Worm (Caenorhabditis elegans) whole organism, L1 larva: Measurements from ENCODE around the gene ZK1307.1.

ENCODE experiments used
- ama-1 ChIP-seq: fragments of 150-350 bp; optimal IDR thresholded peaks from 2 replicates; lab custom pipeline; 2014
- lin-14 ChIP-seq: fragments of 200-800 bp; sonication (Bioruptor generic); optimal IDR thresholded peaks from 2 replicates; lab custom pipeline; 2018; ENCODE audit warnings: mild to moderate bottlenecking, missing genetic modification characterization, moderate library complexity, missing compliant biosample characterization
- nhr-76 ChIP-seq: sonication (generic microtip); optimal IDR thresholded peaks from 2 replicates; lab custom pipeline; 2017; ENCODE audit warnings: missing biosample characterization, missing genetic modification characterization
- snpc-4 ChIP-seq: fragments of 150-350 bp; optimal IDR thresholded peaks from 2 replicates; lab custom pipeline; 2014; ENCODE audit warnings: missing biosample characterization, missing genetic modification characterization

ce11 chrII:9636300-9636699, 19.1 kb downstream of the ZK1307.1 start, which contains the start of gene ZK1307.7:
- no peak for TF ChIP-seq lin-14
- TF ChIP-seq nhr-76 (tag; lab: Kevin White, UChicago), result no peak
- TF ChIP-seq snpc-4 (tag; lab: Kevin White, UChicago), result no peak
- no peak for TF ChIP-seq ama-1
